Worm (Caenorhabditis elegans) whole organism, early embryonic: ENCODE data around the gene col-76.

ENCODE experiments used
- B0310.2 ChIP-seq: sonication (generic microtip); optimal IDR thresholded peaks from 2 replicates; lab custom pipeline; 2016; ENCODE audit warnings: mild to moderate bottlenecking, missing genetic modification characterization, missing compliant biosample characterization
- ama-1 ChIP-seq: fragments of 150-350 bp; optimal IDR thresholded peaks from 2 replicates; lab custom pipeline; 2014
- ceh-13 ChIP-seq: fragments of 200-800 bp; sonication (Bioruptor generic); optimal IDR thresholded peaks from 2 replicates; lab custom pipeline; 2018; ENCODE audit warnings: mild to moderate bottlenecking, missing genetic modification characterization, missing compliant biosample characterization
- ceh-36 ChIP-seq: sonication (generic microtip); optimal IDR thresholded peaks from 2 replicates; lab custom pipeline; 2016; ENCODE audit warnings: missing genetic modification characterization, inconsistent platforms, missing compliant biosample characterization
- ets-7 ChIP-seq: sonication (generic microtip); optimal IDR thresholded peaks from 2 replicates; lab custom pipeline; 2016; ENCODE audit warnings: missing genotype, missing genetic modification characterization, missing compliant biosample characterization
- flt-1 ChIP-seq: fragments of 200-800 bp; sonication (Bioruptor generic); IDR thresholded peaks from 2 replicates; pipeline ENCODE4 v1.3.6; 2022; ENCODE audit warnings: missing genetic modification characterization, missing compliant biosample characterization
- hmbx-1 ChIP-seq: sonication (generic microtip); optimal IDR thresholded peaks from 2 replicates; lab custom pipeline; 2016; ENCODE audit warnings: mild to moderate bottlenecking, missing genetic modification characterization, missing compliant biosample characterization
- hmg-4 ChIP-seq: fragments of 200-800 bp; sonication (Bioruptor generic); optimal IDR thresholded peaks from 2 replicates; lab custom pipeline; 2018; ENCODE audit warnings: mild to moderate bottlenecking, missing genetic modification characterization, missing compliant biosample characterization
- hnd-1 ChIP-seq: sonication (generic microtip); optimal IDR thresholded peaks from 2 replicates; lab custom pipeline; 2016; ENCODE audit warnings: missing genetic modification characterization, missing compliant biosample characterization

ce11 chrII:8226475-8226874 lies 22.3 kb downstream of the col-76 start:
- TF ChIP-seq flt-1 (GFP tag; lab: Robert Waterston, UW) (no peak), ama-1 (no peak), hmg-4 (no peak), hnd-1 (tag; lab: Kevin White, UChicago) (no peak), B0310.2 (tag; lab: Kevin White, UChicago) (no peak), hmbx-1 (tag; lab: Kevin White, UChicago) (no peak), ets-7 (tag; lab: Kevin White, UChicago) (no peak), ceh-36 (tag; lab: Kevin White, UChicago) (no peak), ceh-13 (GFP tag; lab: Kevin White, UChicago) (no peak)
